Worm (Caenorhabditis elegans): ENCODE results near the gene cpn-2.

The cpn-2 gene

ce11 chrII:337233-337832 lies at the start of gene cpn-2:
Gene cpn-2, plus strand, starts transcription at chrII:337782.
- TF ChIP-seq ama-1 (optimal IDR thresholded peaks at IDR 0.05) = no peak
- TF ChIP-seq blmp-1 (tag; optimal IDR thresholded peaks at IDR 0.05) = peak; percentile 97
- peak; percentile 17 for TF ChIP-seq nhr-85 (tag)
- no peak for TF ChIP-seq lin-15B (tag; optimal IDR thresholded peaks at IDR 0.05)
- no peak for TF ChIP-seq ceh-8 (GFP tag; optimal IDR thresholded peaks at IDR 0.05)
- TF ChIP-seq lir-3 (tag; optimal IDR thresholded peaks at IDR 0.05; ENCODE audit: poor library complexity) = no peak
- TF ChIP-seq nhr-11 (tag; optimal IDR thresholded peaks at IDR 0.05) = no peak
- no peak for TF ChIP-seq nhr-76 (tag; optimal IDR thresholded peaks at IDR 0.05)
- TF ChIP-seq ztf-4 (tag; optimal IDR thresholded peaks at IDR 0.05) = no peak
- TF ChIP-seq C04F5.9 (tag; optimal IDR thresholded peaks at IDR 0.05) = no peak

- TF ChIP-seq efl-1 (optimal IDR thresholded peaks at IDR 0.05) = no peak
- peak in 1 of 2 experiments; percentile 91 for TF ChIP-seq efl-1 (GFP tag; optimal IDR thresholded peaks at IDR 0.05 in 1 of 2)
- no peak for TF ChIP-seq nhr-85 (tag)
Observed at ce11 chrII:288705-289205, 48.8 kb upstream of the cpn-2 start, which contains the start of gene mrpl-41. Gene mrpl-41, plus strand, starts transcription at chrII:288939.

- no peak for TF ChIP-seq zip-4 (GFP tag; optimal IDR thresholded peaks at IDR 0.05)
- TF ChIP-seq aly-2 (tag; optimal IDR thresholded peaks at IDR 0.05) = no peak
- no peak for TF ChIP-seq egl-27 (tag; optimal IDR thresholded peaks at IDR 0.05)
- TF ChIP-seq unc-98 (GFP tag; IDR thresholded peaks at IDR 0.05) = no peak
- TF ChIP-seq C34B4.2 (tag; optimal IDR thresholded peaks at IDR 0.05) = no peak
- no peak for TF ChIP-seq swsn-7 (tag; optimal IDR thresholded peaks at IDR 0.05)
- no peak for TF ChIP-seq efl-3 (GFP tag; optimal IDR thresholded peaks at IDR 0.05)
- no peak for TF ChIP-seq lin-13 (GFP tag; optimal IDR thresholded peaks at IDR 0.05)
- TF ChIP-seq ceh-8 (GFP tag; optimal IDR thresholded peaks at IDR 0.05) = no peak
- TF ChIP-seq lin-15B (tag; optimal IDR thresholded peaks at IDR 0.05) = no peak
- no peak for TF ChIP-seq hlh-4 (tag; optimal IDR thresholded peaks at IDR 0.05)
Observed at ce11 chrII:290282-290681, 47.3 kb upstream of the cpn-2 start, which contains the start of gene djr-1.1. Gene djr-1.1, plus strand, starts transcription at chrII:290582.

ce11 chrII:294606-295005 lies 43.0 kb upstream of the cpn-2 start, which contains the start of gene B0432.11:
Gene B0432.11, minus strand, starts transcription at chrII:294706.
- no peak for TF ChIP-seq unc-62 (GFP tag; optimal IDR thresholded peaks at IDR 0.05)
- no peak for TF ChIP-seq mdl-1 (tag; optimal IDR thresholded peaks at IDR 0.05)
- TF ChIP-seq ztf-11 (tag; optimal IDR thresholded peaks at IDR 0.05) = no peak
- TF ChIP-seq zip-4 (GFP tag; optimal IDR thresholded peaks at IDR 0.05) = no peak
- no peak for TF ChIP-seq sptf-1 (tag; optimal IDR thresholded peaks at IDR 0.05)
- no peak for TF ChIP-seq aly-2 (tag; optimal IDR thresholded peaks at IDR 0.05)
- no peak for TF ChIP-seq zag-1 (tag; optimal IDR thresholded peaks at IDR 0.05)

DNA sequence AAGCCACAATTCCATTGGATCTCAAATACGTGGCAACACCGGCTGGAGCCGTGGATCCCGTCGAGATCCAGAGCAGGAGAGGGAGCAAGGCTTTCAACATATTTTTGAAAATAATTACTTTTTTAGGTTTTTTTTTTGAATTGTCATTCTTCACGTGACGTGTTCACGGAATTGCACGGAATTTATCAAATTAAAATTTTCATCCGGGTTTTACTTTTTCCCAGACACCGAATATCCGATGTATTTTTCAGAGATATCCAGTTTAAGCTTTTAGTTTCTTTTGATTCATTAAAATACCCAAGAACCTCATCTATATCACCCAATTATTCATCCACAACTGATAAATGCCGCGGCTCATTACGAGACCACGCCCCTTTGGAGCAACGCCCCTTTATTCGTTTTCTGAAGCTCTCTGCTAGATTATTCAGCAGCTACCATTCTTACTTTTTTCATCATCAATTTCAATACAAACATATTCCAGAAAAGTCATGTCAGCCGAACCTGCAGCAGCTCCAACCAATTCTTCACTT lies 40.6 kb upstream of the cpn-2 start, which contains the start of the genes clec-117 and B0432.1:
Gene clec-117 (minus strand): TSS at position 101 of the 530 bp plus-strand sequence.
Gene B0432.1 (plus strand): TSS at position 480 of the 530 bp plus-strand sequence.
- TF ChIP-seq xbp-1 (tag; optimal IDR thresholded peaks at IDR 0.05) (no peak), nhr-85 (tag) (no peak), nhr-237 (tag; optimal IDR thresholded peaks at IDR 0.05) (no peak), nhr-12 (tag; optimal IDR thresholded peaks at IDR 0.05) (no peak), tbx-2 (tag; optimal IDR thresholded peaks at IDR 0.05) (no peak), C04F5.9 (tag; optimal IDR thresholded peaks at IDR 0.05) (no peak), ceh-63 (GFP tag; optimal IDR thresholded peaks at IDR 0.05) (no peak), alr-1 (tag; optimal IDR thresholded peaks at IDR 0.05; ENCODE audit: borderline replicate concordance) (no peak), isw-1 (GFP tag; IDR thresholded peaks at IDR 0.05) (no peak), nhr-20 (tag; optimal IDR thresholded peaks at IDR 0.05) (no peak), lin-15B (tag; optimal IDR thresholded peaks at IDR 0.05) (no peak), skn-1 (tag; optimal IDR thresholded peaks at IDR 0.05) (no peak), Y116A8C.19 (tag; optimal IDR thresholded peaks at IDR 0.05; ENCODE audit: borderline replicate concordance) (no peak), nhr-71 (tag; optimal IDR thresholded peaks at IDR 0.05) (no peak), mef-2 (tag; optimal IDR thresholded peaks at IDR 0.05) (no peak), ets-5 (GFP tag; IDR thresholded peaks at IDR 0.05) (no peak), vab-15 (tag; optimal IDR thresholded peaks at IDR 0.05) (no peak), unc-86 (tag; optimal IDR thresholded peaks at IDR 0.05) (no peak), C34B4.2 (tag; optimal IDR thresholded peaks at IDR 0.05) (no peak), sox-4 (tag; optimal IDR thresholded peaks at IDR 0.05) (no peak)
